Fruit fly (Drosophila melanogaster) whole organism, embryonic: Measurements from ENCODE around the gene ATPsynO.

Experiments used
- Asciz ChIP-seq: fragments of 200-800 bp; sonication (Bioruptor generic); optimal IDR thresholded peaks from 2 replicates; lab custom pipeline; 2017; ENCODE audit warnings: missing biosample characterization, mild to moderate bottlenecking, missing genetic modification characterization, missing genetic modification reagents
- CG10543 ChIP-seq: fragments of 200-800 bp; sonication (Bioruptor generic); optimal IDR thresholded peaks from 3 replicates; lab custom pipeline; 2017; ENCODE audit warnings: missing biosample characterization, mild to moderate bottlenecking, missing genetic modification characterization, moderate library complexity
- CG11398 ChIP-seq: fragments of 200-800 bp; sonication (Bioruptor generic); optimal IDR thresholded peaks from 2 replicates; lab custom pipeline; 2016; ENCODE audit warnings: missing biosample characterization, missing genetic modification characterization
- CG11723 ChIP-seq: fragments of 200-800 bp; sonication (Bioruptor generic); optimal IDR thresholded peaks from 2 replicates; lab custom pipeline; 2017; ENCODE audit warnings: missing biosample characterization, mild to moderate bottlenecking, missing genetic modification characterization
- CG13123 ChIP-seq: fragments of 200-800 bp; sonication (Bioruptor generic); optimal IDR thresholded peaks from 2 replicates; lab custom pipeline; 2016; ENCODE audit warnings: missing biosample characterization, missing genetic modification characterization
- CG13296 ChIP-seq: fragments of 200-800 bp; sonication (Bioruptor generic); optimal IDR thresholded peaks from 3 replicates; lab custom pipeline; 2018; ENCODE audit warnings: missing biosample characterization, mild to moderate bottlenecking, missing genetic modification characterization
- CG15514 ChIP-seq: fragments of 200-800 bp; sonication (Bioruptor generic); optimal IDR thresholded peaks from 3 replicates; lab custom pipeline; 2017; ENCODE audit warnings: missing biosample characterization, missing genetic modification characterization, mild to moderate bottlenecking, moderate library complexity, missing genetic modification reagents
- CG17328 ChIP-seq: fragments of 200-800 bp; sonication (Bioruptor generic); IDR thresholded peaks from 2 replicates; pipeline ENCODE4 v1.3.6; 2022; ENCODE audit warnings: missing biosample characterization, missing genetic modification characterization
- CG17912 ChIP-seq: fragments of 200-800 bp; sonication (Bioruptor generic); optimal IDR thresholded peaks from 2 replicates; lab custom pipeline; 2018; ENCODE audit warnings: missing biosample characterization, mild to moderate bottlenecking, missing genetic modification characterization
- CG2120 ChIP-seq: fragments of 200-800 bp; sonication (Bioruptor generic); optimal IDR thresholded peaks from 3 replicates; lab custom pipeline; 2016; ENCODE audit warnings: missing biosample characterization, missing genetic modification characterization
- CG2129 ChIP-seq: fragments of 200-800 bp; sonication (Bioruptor generic); IDR thresholded peaks from 2 replicates; pipeline ENCODE4 v1.3.6; 2022; ENCODE audit warnings: missing biosample characterization, missing genetic modification characterization; ENCODE audit not compliant: partially characterized antibody
- CG3163 ChIP-seq: fragments of 200-800 bp; sonication (Bioruptor generic); optimal IDR thresholded peaks from 3 replicates; lab custom pipeline; 2016; ENCODE audit warnings: missing biosample characterization, missing genetic modification characterization
- CG4424 ChIP-seq: fragments of 200-800 bp; sonication (Bioruptor generic); optimal IDR thresholded peaks from 3 replicates; lab custom pipeline; 2016; ENCODE audit warnings: missing biosample characterization, missing genetic modification characterization
- CG8478 ChIP-seq: fragments of >200 bp; optimal IDR thresholded peaks from 2 replicates; lab custom pipeline; 2018
- CG9876 ChIP-seq: fragments of 200-800 bp; sonication (Bioruptor generic); optimal IDR thresholded peaks from 2 replicates; lab custom pipeline; 2016; ENCODE audit warnings: missing biosample characterization, missing genetic modification characterization
- Camta ChIP-seq: fragments of 200-800 bp; sonication (Bioruptor generic); optimal IDR thresholded peaks from 2 replicates; lab custom pipeline; 2016; ENCODE audit warnings: missing biosample characterization, missing genetic modification characterization
- Dek ChIP-seq: fragments of 200-800 bp; sonication (Bioruptor generic); optimal IDR thresholded peaks from 3 replicates; lab custom pipeline; 2019; ENCODE audit warnings: missing biosample characterization, mild to moderate bottlenecking, missing genetic modification characterization, moderate library complexity
- Fer3 ChIP-seq: fragments of 200-800 bp; sonication (Bioruptor generic); optimal IDR thresholded peaks from 2 replicates; lab custom pipeline; 2018; ENCODE audit warnings: missing biosample characterization, mild to moderate bottlenecking, missing genetic modification characterization, moderate library complexity
- Gug ChIP-seq: fragments of 200-800 bp; sonication (Bioruptor generic); IDR thresholded peaks from 4 replicates; pipeline ENCODE4 v1.3.6; 2022; ENCODE audit warnings: missing biosample characterization, missing genetic modification characterization
- Hand ChIP-seq: fragments of 200-800 bp; sonication (Bioruptor generic); optimal IDR thresholded peaks from 2 replicates; lab custom pipeline; 2017; ENCODE audit warnings: mild to moderate bottlenecking, missing biosample characterization, missing genetic modification reagents, missing genetic modification characterization
- Hmx ChIP-seq: fragments of 200-800 bp; sonication (Bioruptor generic); optimal IDR thresholded peaks from 2 replicates; lab custom pipeline; 2016; ENCODE audit warnings: missing biosample characterization, missing genetic modification characterization
- Kr ChIP-seq: fragments of 200-800 bp; sonication (Bioruptor generic); optimal IDR thresholded peaks from 2 replicates; lab custom pipeline; 2017; ENCODE audit warnings: missing biosample characterization, mild to moderate bottlenecking, missing genetic modification characterization
- Lim3 ChIP-seq: fragments of 200-800 bp; sonication (Bioruptor generic); IDR thresholded peaks from 2 replicates; pipeline ENCODE4 v1.3.6; 2022; ENCODE audit warnings: missing biosample characterization, missing genetic modification characterization
- MBD-R2 ChIP-seq: fragments of 200-800 bp; sonication (Bioruptor generic); IDR thresholded peaks from 2 replicates; pipeline ENCODE4 v1.3.6; 2022; ENCODE audit warnings: missing biosample characterization, missing genetic modification characterization
- Meics ChIP-seq: fragments of 200-800 bp; sonication (Bioruptor generic); optimal IDR thresholded peaks from 2 replicates; lab custom pipeline; 2017; ENCODE audit warnings: missing biosample characterization, mild to moderate bottlenecking, missing genetic modification characterization
- Mrtf ChIP-seq: fragments of 200-800 bp; sonication (Bioruptor generic); IDR thresholded peaks from 3 replicates; pipeline ENCODE4 v1.3.6; 2022; ENCODE audit warnings: missing biosample characterization, missing genetic modification characterization
- Optix ChIP-seq: fragments of 200-800 bp; sonication (Bioruptor generic); IDR thresholded peaks from 3 replicates; pipeline ENCODE4 v1.3.6; 2022; ENCODE audit warnings: missing biosample characterization, missing genetic modification characterization
- Sox100B ChIP-seq: fragments of 200-800 bp; sonication (Bioruptor generic); optimal IDR thresholded peaks from 3 replicates; lab custom pipeline; 2018; ENCODE audit warnings: missing biosample characterization, mild to moderate bottlenecking, missing genetic modification characterization
- Sry-β ChIP-seq: fragments of 200-800 bp; sonication (Bioruptor generic); optimal IDR thresholded peaks from 2 replicates; lab custom pipeline; 2018; ENCODE audit warnings: missing biosample characterization, mild to moderate bottlenecking, missing genetic modification characterization, moderate library complexity
- Stat92E ChIP-seq, 3 experiments: fragments of >200 bp in 2 of 3; fragments of 200-800 bp in 1 of 3; sonication (Bioruptor generic) in 1 of 3; optimal IDR thresholded peaks; 2 replicates each; lab custom pipeline; 2017 to 2019; ENCODE audit warnings: missing biosample characterization in 3 of 3, missing genetic modification characterization in 3 of 3, mild to moderate bottlenecking in 1 of 3, moderate library complexity in 1 of 3
- ab ChIP-seq: fragments of 200-800 bp; sonication (Bioruptor generic); optimal IDR thresholded peaks from 2 replicates; lab custom pipeline; 2016; ENCODE audit warnings: missing biosample characterization, missing genetic modification characterization
- ara ChIP-seq: fragments of 200-800 bp; sonication (Bioruptor generic); IDR thresholded peaks from 2 replicates; pipeline ENCODE4 v1.3.6; 2022; ENCODE audit warnings: missing biosample characterization, missing genetic modification characterization
- az2 ChIP-seq: fragments of 200-800 bp; sonication (Bioruptor generic); optimal IDR thresholded peaks from 3 replicates; lab custom pipeline; 2016; ENCODE audit warnings: missing biosample characterization, missing genetic modification characterization
- da ChIP-seq: fragments of 200-800 bp; sonication (Bioruptor generic); optimal IDR thresholded peaks from 2 replicates; lab custom pipeline; 2016; ENCODE audit warnings: missing biosample characterization, missing genetic modification characterization
- dm ChIP-seq: fragments of 200-800 bp; sonication (Bioruptor generic); optimal IDR thresholded peaks from 3 replicates; lab custom pipeline; 2016; ENCODE audit warnings: missing biosample characterization, missing genetic modification characterization
- fd96Cb ChIP-seq: fragments of 200-800 bp; sonication (Bioruptor generic); optimal IDR thresholded peaks from 2 replicates; lab custom pipeline; 2018; ENCODE audit warnings: missing biosample characterization, mild to moderate bottlenecking, missing genetic modification characterization, moderate library complexity
- hbn ChIP-seq: fragments of 200-800 bp; sonication (Bioruptor generic); IDR thresholded peaks from 2 replicates; pipeline ENCODE4 v1.3.6; 2022; ENCODE audit warnings: missing biosample characterization, missing genetic modification characterization; ENCODE audit not compliant: partially characterized antibody
- inv ChIP-seq: fragments of 200-800 bp; sonication (Bioruptor generic); IDR thresholded peaks from 2 replicates; pipeline ENCODE4 v1.3.6; 2022; ENCODE audit warnings: missing biosample characterization, missing genetic modification characterization; ENCODE audit not compliant: partially characterized antibody
- klu ChIP-seq: fragments of 200-800 bp; sonication (Bioruptor generic); IDR thresholded peaks from 2 replicates; pipeline ENCODE4 v1.3.6; 2022; ENCODE audit warnings: missing biosample characterization, missing genetic modification characterization
- lbe ChIP-seq: fragments of 200-800 bp; sonication (Bioruptor generic); optimal IDR thresholded peaks from 2 replicates; lab custom pipeline; 2016; ENCODE audit warnings: missing biosample characterization, mild to moderate bottlenecking, missing genetic modification characterization
- p53 ChIP-seq: fragments of 200-800 bp; sonication (Bioruptor generic); optimal IDR thresholded peaks from 2 replicates; lab custom pipeline; 2016; ENCODE audit warnings: missing biosample characterization, missing genetic modification characterization
- phol ChIP-seq: fragments of 200-800 bp; sonication (Bioruptor generic); optimal IDR thresholded peaks from 3 replicates; lab custom pipeline; 2018; ENCODE audit warnings: missing biosample characterization, mild to moderate bottlenecking, missing genetic modification characterization, moderate library complexity
- schlank ChIP-seq: fragments of 200-800 bp; sonication (Bioruptor generic); optimal IDR thresholded peaks from 2 replicates; lab custom pipeline; 2018; ENCODE audit warnings: missing biosample characterization, mild to moderate bottlenecking, missing genetic modification characterization
- sd ChIP-seq: fragments of 200-800 bp; sonication (Bioruptor generic); optimal IDR thresholded peaks from 3 replicates; lab custom pipeline; 2018; ENCODE audit warnings: missing biosample characterization, mild to moderate bottlenecking, missing genetic modification characterization, moderate library complexity
- slbo ChIP-seq: fragments of 200-800 bp; sonication (Bioruptor generic); IDR thresholded peaks from 2 replicates; pipeline ENCODE4 v1.3.6; 2022; ENCODE audit warnings: missing biosample characterization, missing genetic modification characterization
- sna ChIP-seq: fragments of 200-800 bp; sonication (Bioruptor generic); IDR thresholded peaks from 2 replicates; pipeline ENCODE4 v1.3.6; 2022; ENCODE audit warnings: missing biosample characterization, missing genetic modification characterization; ENCODE audit not compliant: partially characterized antibody
- sr ChIP-seq: fragments of 200-800 bp; sonication (Bioruptor generic); IDR thresholded peaks from 3 replicates; pipeline ENCODE4 v1.3.6; 2022; ENCODE audit warnings: missing biosample characterization, missing genetic modification characterization
- sug ChIP-seq: fragments of 200-800 bp; optimal IDR thresholded peaks from 2 replicates; lab custom pipeline; 2019; ENCODE audit warnings: missing biosample characterization, mild to moderate bottlenecking, missing genetic modification characterization, moderate library complexity
- z ChIP-seq: fragments of 200-800 bp; sonication (Bioruptor generic); IDR thresholded peaks from 3 replicates; pipeline ENCODE4 v1.3.6; 2022; ENCODE audit warnings: missing biosample characterization, missing genetic modification characterization

ATPsynO gene

DNA sequence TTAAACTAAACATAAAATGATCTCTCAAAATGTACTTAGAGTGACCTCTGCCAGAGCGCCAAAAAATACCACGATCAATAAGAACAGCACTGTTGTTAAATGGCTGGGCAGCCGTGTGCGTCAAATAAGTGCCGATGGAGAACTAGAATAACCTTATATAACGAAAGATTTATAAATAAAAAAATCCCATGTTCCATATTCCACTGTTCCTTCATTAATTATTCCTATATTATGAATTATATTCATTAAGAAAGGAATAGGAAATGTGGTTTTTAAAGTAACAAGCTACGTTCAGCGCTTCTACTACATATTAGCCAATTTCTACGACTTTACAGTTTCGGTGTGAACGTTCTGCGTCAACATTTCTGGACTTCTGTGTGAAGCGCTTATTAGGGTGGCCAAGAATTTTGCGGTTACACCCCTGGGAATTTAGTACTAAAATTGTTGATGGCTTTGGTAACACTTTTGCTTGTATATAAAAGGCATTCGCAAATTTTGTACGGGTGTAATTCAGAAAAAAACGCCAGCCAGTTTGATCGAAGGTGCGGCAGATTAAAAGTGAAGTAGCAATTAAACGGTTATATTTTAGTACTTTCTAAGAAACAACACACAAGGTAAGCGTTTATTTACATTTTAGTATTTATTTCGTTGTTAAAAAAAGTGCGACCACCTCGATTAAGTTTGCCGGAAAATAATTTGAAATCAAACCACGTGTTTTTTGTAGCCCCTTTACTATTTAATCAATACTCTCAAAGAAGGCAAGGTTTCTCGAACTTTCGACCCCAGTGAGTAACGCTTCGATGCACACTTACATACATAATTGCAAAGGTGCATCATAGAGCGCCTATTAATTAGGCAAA, 23.0 kb upstream of the ATPsynO start, which contains the start of the genes tefu and Hsc70-4 (continued):
- no peak for TF ChIP-seq CG2129 (GFP tag; lab: Robert Waterston, UW)
- peak; percentile 53 for TF ChIP-seq CG3163 (GFP tag; lab: Kevin White, UChicago)
- peak; percentile 90 for TF ChIP-seq slbo (GFP tag; lab: Robert Waterston, UW)
- TF ChIP-seq Optix (GFP tag; lab: Robert Waterston, UW), result peak; percentile 60; the same call in 2 of the 3 replicates
- TF ChIP-seq CG10543 (GFP tag; lab: Kevin White, UChicago), result peak; percentile 81
- peak; percentile 75 for TF ChIP-seq sug (tag; lab: Kevin White, UChicago)
- TF ChIP-seq Dek, result peak; percentile 75
- TF ChIP-seq CG11723 (GFP tag; lab: Kevin White, UChicago), result peak; percentile 69
- no peak for TF ChIP-seq Lim3
- no peak for TF ChIP-seq sd
- TF ChIP-seq hbn (GFP tag; lab: Robert Waterston, UW), result no peak
- TF ChIP-seq p53 (GFP tag; lab: Kevin White, UChicago), result peak; percentile 1
- TF ChIP-seq lbe (GFP tag; lab: Kevin White, UChicago), result no peak
- TF ChIP-seq Hmx (GFP tag; lab: Kevin White, UChicago), result no peak
- TF ChIP-seq schlank (tag; lab: Kevin White, UChicago), result peak; percentile 28
- no peak for TF ChIP-seq Asciz (GFP tag; lab: Kevin White, UChicago)
- peak; percentile 92 for TF ChIP-seq Gug
- TF ChIP-seq dm (GFP tag; lab: Kevin White, UChicago), result peak; percentile 61
- peak; percentile 98 for TF ChIP-seq CG17912 (GFP tag; lab: Kevin White, UChicago)
- no peak; the same call in 2 of the 3 replicates for TF ChIP-seq z (GFP tag; lab: Robert Waterston, UW)
- TF ChIP-seq Kr (GFP tag; lab: Kevin White, UChicago), result no peak
- TF ChIP-seq fd96Cb (tag; lab: Kevin White, UChicago), result peak; percentile 80
- peak; percentile 63 for TF ChIP-seq CG13123 (GFP tag; lab: Kevin White, UChicago)
- TF ChIP-seq ab, result peak; percentile 77
- no peak; the same call in 2 of the 3 replicates for TF ChIP-seq sr (GFP tag; lab: Robert Waterston, UW)
- TF ChIP-seq Meics, result peak; percentile 80
- no peak for TF ChIP-seq CG8478
- peak; percentile 81 for TF ChIP-seq klu (GFP tag; lab: Robert Waterston, UW)
- TF ChIP-seq CG4424, result peak; percentile 82
- TF ChIP-seq CG9876, result peak; percentile 64
- TF ChIP-seq CG15514 (GFP tag; lab: Kevin White, UChicago), result peak; percentile 74
- peak; percentile 62 for TF ChIP-seq Sry-β (GFP tag; lab: Kevin White, UChicago)
- TF ChIP-seq Hand (GFP tag; lab: Kevin White, UChicago), result no peak
- TF ChIP-seq inv (GFP tag; lab: Robert Waterston, UW), result no peak
- TF ChIP-seq CG11398 (GFP tag; lab: Kevin White, UChicago), result no peak
- TF ChIP-seq CG17328 (GFP tag; lab: Robert Waterston, UW), result peak; percentile 58
- TF ChIP-seq phol, result peak; percentile 91
- TF ChIP-seq Sox100B, result peak; percentile 18
- TF ChIP-seq Mrtf (GFP tag; lab: Robert Waterston, UW), result peak; percentile 83
- TF ChIP-seq da (GFP tag; lab: Kevin White, UChicago), result no peak
- TF ChIP-seq Fer3 (tag; lab: Kevin White, UChicago), result peak; percentile 62
- peak; percentile 70 for TF ChIP-seq ara
- TF ChIP-seq az2 (GFP tag; lab: Kevin White, UChicago), result peak; percentile 65
- peak; percentile 58 for TF ChIP-seq CG13296 (GFP tag; lab: Kevin White, UChicago)
- peak; percentile 61 for TF ChIP-seq Camta
- peak; percentile 58 for TF ChIP-seq MBD-R2
- no peak for TF ChIP-seq sna (GFP tag; lab: Robert Waterston, UW)
- TF ChIP-seq Stat92E (GFP tag; optimal IDR thresholded peaks at IDR 0.05; lab: Kevin White, UChicago), result peak in 1 of 3 experiments; percentile 37
- peak; percentile 84 for TF ChIP-seq CG2120 (GFP tag; lab: Kevin White, UChicago)
